Fruit fly (Drosophila melanogaster) whole organism, pupa: ENCODE results near the gene ND-75.

Experiments
- CG10348 ChIP-seq: fragments of 200-800 bp; sonication (Bioruptor generic); IDR thresholded peaks from 2 replicates; pipeline ENCODE4 v1.3.6; 2022; ENCODE audit warnings: missing biosample characterization, missing genetic modification characterization
- CG12605 ChIP-seq: fragments of 200-800 bp; sonication (Bioruptor generic); IDR thresholded peaks from 2 replicates; pipeline ENCODE4 v1.3.6; 2022; ENCODE audit warnings: missing biosample characterization, missing genetic modification characterization
- CG13204 ChIP-seq: fragments of 200-800 bp; sonication (Bioruptor generic); optimal IDR thresholded peaks from 2 replicates; lab custom pipeline; 2018; ENCODE audit warnings: missing biosample characterization, mild to moderate bottlenecking, missing genetic modification characterization, moderate library complexity
- CG14655 ChIP-seq: fragments of 200-800 bp; sonication (Bioruptor generic); optimal IDR thresholded peaks from 3 replicates; lab custom pipeline; 2017; ENCODE audit warnings: mild to moderate bottlenecking, missing biosample characterization, missing genetic modification reagents, missing genetic modification characterization
- CG15710 ChIP-seq: fragments of 200-800 bp; sonication (Bioruptor generic); optimal IDR thresholded peaks from 2 replicates; lab custom pipeline; 2018; ENCODE audit warnings: missing biosample characterization, mild to moderate bottlenecking, missing genetic modification characterization, moderate library complexity
- CG17806 ChIP-seq: fragments of 200-800 bp; sonication (Bioruptor generic); optimal IDR thresholded peaks from 2 replicates; lab custom pipeline; 2018; ENCODE audit warnings: missing biosample characterization, mild to moderate bottlenecking, missing genetic modification characterization, moderate library complexity
- CG32121 ChIP-seq: fragments of 200-800 bp; sonication (Bioruptor generic); IDR thresholded peaks from 2 replicates; pipeline ENCODE4 v1.3.6; 2022; ENCODE audit warnings: missing biosample characterization, missing genetic modification characterization
- CG34367 ChIP-seq: fragments of 200-800 bp; sonication (Bioruptor generic); optimal IDR thresholded peaks from 2 replicates; lab custom pipeline; 2018; ENCODE audit warnings: missing biosample characterization, mild to moderate bottlenecking, missing genetic modification characterization
- CG4496 ChIP-seq: fragments of 200-800 bp; sonication (Bioruptor generic); IDR thresholded peaks from 3 replicates; pipeline ENCODE4 v1.3.6; 2022; ENCODE audit warnings: missing biosample characterization, missing genetic modification characterization
- CG8159 ChIP-seq: fragments of 200-800 bp; sonication (Bioruptor generic); optimal IDR thresholded peaks from 3 replicates; lab custom pipeline; 2018; ENCODE audit warnings: missing biosample characterization, mild to moderate bottlenecking, missing genetic modification characterization, moderate library complexity
- CG8301 ChIP-seq: fragments of 200-800 bp; sonication (Bioruptor generic); optimal IDR thresholded peaks from 2 replicates; lab custom pipeline; 2018; ENCODE audit warnings: missing biosample characterization, mild to moderate bottlenecking, missing genetic modification characterization
- CG9948 ChIP-seq: fragments of 200-800 bp; sonication (Bioruptor generic); optimal IDR thresholded peaks from 2 replicates; lab custom pipeline; 2018; ENCODE audit warnings: missing biosample characterization, mild to moderate bottlenecking, missing genetic modification characterization, moderate library complexity
- D1 ChIP-seq: fragments of 200-800 bp; sonication (Bioruptor generic); optimal IDR thresholded peaks from 2 replicates; lab custom pipeline; 2018; ENCODE audit warnings: missing biosample characterization, mild to moderate bottlenecking, missing genetic modification characterization, moderate library complexity
- EcR ChIP-seq: fragments of 200-800 bp; sonication (Bioruptor generic); optimal IDR thresholded peaks from 3 replicates; lab custom pipeline; 2019; ENCODE audit warnings: missing biosample characterization, missing genetic modification characterization, mild to moderate bottlenecking, moderate library complexity, missing genetic modification reagents
- Ets98B ChIP-seq: fragments of 200-800 bp; sonication (Bioruptor generic); IDR thresholded peaks from 2 replicates; pipeline ENCODE4 v1.3.6; 2022; ENCODE audit warnings: missing biosample characterization, missing genetic modification characterization
- Pif1A ChIP-seq: fragments of 200-800 bp; sonication (Bioruptor generic); optimal IDR thresholded peaks from 3 replicates; lab custom pipeline; 2016; ENCODE audit warnings: missing biosample characterization, missing genetic modification characterization
- Pif1B ChIP-seq: fragments of 200-800 bp; sonication (Bioruptor generic); optimal IDR thresholded peaks from 3 replicates; lab custom pipeline; 2016; ENCODE audit warnings: missing biosample characterization, missing genetic modification characterization
- Snoo ChIP-seq: fragments of 200-800 bp; sonication (Bioruptor generic); optimal IDR thresholded peaks from 3 replicates; lab custom pipeline; 2017; ENCODE audit warnings: missing biosample characterization, mild to moderate bottlenecking, missing genetic modification characterization, inconsistent platforms
- fd96Ca ChIP-seq: fragments of 200-800 bp; sonication (Bioruptor generic); IDR thresholded peaks from 3 replicates; pipeline ENCODE4 v1.3.6; 2022; ENCODE audit warnings: missing biosample characterization, missing genetic modification characterization
- gl ChIP-seq: fragments of 200-800 bp; sonication (Bioruptor generic); optimal IDR thresholded peaks from 2 replicates; lab custom pipeline; 2018; ENCODE audit warnings: missing biosample characterization, mild to moderate bottlenecking, missing genetic modification characterization
- rn ChIP-seq: fragments of 200-800 bp; sonication (Bioruptor generic); IDR thresholded peaks from 2 replicates; pipeline ENCODE4 v1.3.6; 2022; ENCODE audit warnings: missing biosample characterization, missing genetic modification characterization

ND-75 gene

dm6 chrX:8227942-8228341 lies 23.5 kb downstream of the ND-75 start:
- TF ChIP-seq fd96Ca (GFP tag; lab: Robert Waterston, UW) (no peak), Snoo (tag; lab: Kevin White, UChicago) (no peak), CG17806 (tag; lab: Kevin White, UChicago) (no peak), CG34367 (tag; lab: Kevin White, UChicago) (no peak), CG15710 (no peak), Pif1A (GFP tag; lab: Kevin White, UChicago) (no peak), CG9948 (tag; lab: Kevin White, UChicago) (no peak), CG13204 (GFP tag; lab: Kevin White, UChicago) (no peak), rn (GFP tag; lab: Robert Waterston, UW) (no peak), gl (tag; lab: Kevin White, UChicago) (no peak), CG14655 (no peak), Pif1B (GFP tag; lab: Kevin White, UChicago) (no peak), CG10348 (GFP tag; lab: Robert Waterston, UW) (no peak), CG12605 (GFP tag; lab: Robert Waterston, UW) (no peak), CG4496 (GFP tag; lab: Robert Waterston, UW) (no peak), CG8159 (no peak), Ets98B (GFP tag; lab: Robert Waterston, UW) (no peak), D1 (tag; lab: Kevin White, UChicago) (no peak), EcR (GFP tag; lab: Kevin White, UChicago) (no peak), CG32121 (no peak)

DNA sequence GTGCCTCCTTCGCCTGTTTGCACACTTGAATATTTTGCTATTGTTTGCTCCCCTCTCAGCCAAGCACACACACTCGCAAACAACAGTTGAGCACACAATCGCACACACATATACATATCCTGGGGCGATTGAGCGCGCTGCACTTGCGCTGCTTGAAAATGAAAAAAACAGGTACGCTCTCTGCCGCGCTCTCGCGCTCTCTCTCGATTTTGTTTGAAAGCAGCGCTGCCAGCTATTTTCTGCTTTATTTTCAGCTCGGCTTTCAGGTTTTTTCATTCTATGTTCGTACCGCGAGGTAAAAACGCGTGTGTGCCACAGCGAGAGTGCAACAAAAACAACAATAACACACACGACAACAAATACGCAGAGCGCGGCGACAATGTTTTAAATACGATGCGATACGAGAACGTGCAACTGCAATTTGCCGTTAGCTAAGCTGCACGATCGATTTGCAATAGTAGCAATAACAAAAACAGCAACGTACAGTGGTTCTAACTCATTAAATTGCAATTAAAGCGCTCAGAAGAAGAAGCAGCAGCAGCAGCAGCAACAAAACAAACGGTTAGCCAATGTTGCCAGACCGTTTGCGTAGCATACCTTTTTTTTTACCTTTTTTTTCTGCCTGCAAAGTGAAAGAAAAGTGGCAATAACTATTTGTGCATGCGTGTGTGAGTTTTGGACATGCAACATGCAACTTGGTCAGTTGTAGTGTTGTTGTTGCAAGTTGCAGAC lies 35.5 kb downstream of the ND-75 start:
- TF ChIP-seq Pif1B (GFP tag; lab: Kevin White, UChicago) (no peak), CG12605 (GFP tag; lab: Robert Waterston, UW) (no peak), Pif1A (GFP tag; lab: Kevin White, UChicago) (no peak), CG10348 (GFP tag; lab: Robert Waterston, UW) (no peak), CG13204 (GFP tag; lab: Kevin White, UChicago) (no peak), CG14655 (peak; percentile 1), Ets98B (GFP tag; lab: Robert Waterston, UW) (no peak; the same call in 1 of the 2 replicates), CG15710 (no peak), gl (tag; lab: Kevin White, UChicago) (no peak), EcR (GFP tag; lab: Kevin White, UChicago) (no peak), fd96Ca (GFP tag; lab: Robert Waterston, UW) (peak; percentile 6; the same call in 1 of the 3 replicates), CG34367 (tag; lab: Kevin White, UChicago) (no peak), CG8159 (no peak), CG4496 (GFP tag; lab: Robert Waterston, UW) (0 out of 3 replicates have a peak, but pooled peaks have one; percentile 46), Snoo (tag; lab: Kevin White, UChicago) (no peak), rn (GFP tag; lab: Robert Waterston, UW) (no peak), CG17806 (tag; lab: Kevin White, UChicago) (no peak)

DNA sequence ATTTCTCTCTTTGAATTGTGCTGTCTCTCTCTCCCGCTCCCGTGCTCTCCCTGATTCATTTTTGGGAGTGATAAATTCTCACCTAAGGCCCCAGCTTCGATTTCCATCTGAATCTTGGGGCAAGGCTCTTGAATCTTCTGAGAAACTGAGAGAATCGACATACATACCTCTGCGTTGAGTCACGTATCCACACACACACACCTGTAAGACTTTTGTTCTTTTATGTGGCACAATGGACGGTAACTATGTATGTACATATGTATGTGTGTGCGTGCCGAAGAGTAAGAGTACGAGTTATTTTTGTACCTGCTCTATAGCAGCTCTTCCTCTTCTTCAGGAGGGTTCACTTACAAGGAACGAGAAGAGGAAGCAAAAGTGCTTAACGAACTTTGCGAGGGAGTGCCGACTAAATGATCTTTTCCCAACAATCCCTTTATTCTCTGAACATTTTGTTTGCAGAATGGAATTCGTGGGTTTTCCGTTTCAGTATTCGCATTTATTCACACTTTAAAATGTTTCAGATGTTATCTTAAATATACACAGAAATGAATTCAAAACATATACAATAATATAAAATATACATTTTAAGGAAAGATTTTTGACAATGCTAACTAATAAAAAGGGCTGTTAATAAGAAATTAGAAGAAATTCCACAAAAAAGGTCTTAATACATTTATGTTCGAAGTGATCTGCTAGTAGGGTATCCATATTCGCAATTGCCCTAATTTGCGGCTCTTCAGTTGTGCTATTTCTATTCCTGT lies 36.2 kb downstream of the ND-75 start:
- TF ChIP-seq Pif1B (GFP tag; lab: Kevin White, UChicago) (peak; percentile 55), CG13204 (GFP tag; lab: Kevin White, UChicago) (no peak), CG17806 (tag; lab: Kevin White, UChicago) (peak; percentile 75), Ets98B (GFP tag; lab: Robert Waterston, UW) (no peak), CG32121 (no peak), D1 (tag; lab: Kevin White, UChicago) (peak; percentile 84), CG12605 (GFP tag; lab: Robert Waterston, UW) (no peak), CG10348 (GFP tag; lab: Robert Waterston, UW) (no peak), CG15710 (peak; percentile 79), EcR (GFP tag; lab: Kevin White, UChicago) (peak; percentile 58), gl (tag; lab: Kevin White, UChicago) (peak; percentile 2), CG8301 (tag; lab: Kevin White, UChicago) (peak; percentile 59), CG8159 (peak; percentile 86), Snoo (tag; lab: Kevin White, UChicago) (no peak), CG9948 (tag; lab: Kevin White, UChicago) (peak; percentile 90), Pif1A (GFP tag; lab: Kevin White, UChicago) (no peak), rn (GFP tag; lab: Robert Waterston, UW) (no peak), fd96Ca (GFP tag; lab: Robert Waterston, UW) (no peak), CG14655 (peak; percentile 86), CG4496 (GFP tag; lab: Robert Waterston, UW) (no peak), CG34367 (tag; lab: Kevin White, UChicago) (peak; percentile 72)

dm6 chrX:8214017-8214416 lies 37.5 kb downstream of the ND-75 start:
- no peak for TF ChIP-seq rn (GFP tag; lab: Robert Waterston, UW)
- TF ChIP-seq CG8301 (tag; lab: Kevin White, UChicago): no peak
- peak; percentile 38 for TF ChIP-seq CG34367 (tag; lab: Kevin White, UChicago)
- no peak for TF ChIP-seq CG9948 (tag; lab: Kevin White, UChicago)
- 0 out of 3 replicates have a peak, but pooled peaks have one; percentile 36 for TF ChIP-seq fd96Ca (GFP tag; lab: Robert Waterston, UW)
- TF ChIP-seq Ets98B (GFP tag; lab: Robert Waterston, UW): no peak; the same call in 1 of the 2 replicates
- TF ChIP-seq CG4496 (GFP tag; lab: Robert Waterston, UW): peak; percentile 26; the same call in 1 of the 3 replicates
- peak; percentile 7 for TF ChIP-seq CG13204 (GFP tag; lab: Kevin White, UChicago)
- peak; percentile 23 for TF ChIP-seq gl (tag; lab: Kevin White, UChicago)
- no peak for TF ChIP-seq CG17806 (tag; lab: Kevin White, UChicago)
- TF ChIP-seq EcR (GFP tag; lab: Kevin White, UChicago): peak; percentile 36
